Fruit fly (Drosophila melanogaster) whole organism, prepupa: ENCODE data around the gene et.

ENCODE experiments used
- Blimp-1 ChIP-seq: fragments of 200-800 bp; sonication (Bioruptor generic); optimal IDR thresholded peaks from 3 replicates; lab custom pipeline; 2017; ENCODE audit warnings: missing biosample characterization, missing genetic modification characterization, mild to moderate bottlenecking, moderate library complexity, missing genetic modification reagents
- CG11294 ChIP-seq: fragments of 200-800 bp; sonication (Bioruptor generic); IDR thresholded peaks from 2 replicates; pipeline ENCODE4 v1.3.6; 2022; ENCODE audit warnings: missing biosample characterization, missing genetic modification characterization
- CG11762 ChIP-seq: fragments of 200-800 bp; sonication (Bioruptor generic); optimal IDR thresholded peaks from 3 replicates; lab custom pipeline; 2016; ENCODE audit warnings: missing biosample characterization, missing genetic modification characterization; ENCODE audit not compliant: insufficient read depth
- CG15336 ChIP-seq: fragments of 200-800 bp; sonication (Bioruptor generic); IDR thresholded peaks from 2 replicates; pipeline ENCODE4 v1.3.6; 2022; ENCODE audit warnings: missing biosample characterization, missing genetic modification characterization
- CG6163 ChIP-seq: fragments of 200-800 bp; sonication (Bioruptor generic); IDR thresholded peaks from 3 replicates; pipeline ENCODE4 v1.3.6; 2022; ENCODE audit warnings: missing biosample characterization, missing genetic modification characterization
- CG9139 ChIP-seq: fragments of 200-800 bp; sonication (Bioruptor generic); optimal IDR thresholded peaks from 3 replicates; lab custom pipeline; 2017; ENCODE audit warnings: missing biosample characterization, mild to moderate bottlenecking, missing genetic modification characterization
- Eip75B ChIP-seq: fragments of 200-800 bp; sonication (Bioruptor generic); optimal IDR thresholded peaks from 3 replicates; lab custom pipeline; 2016; ENCODE audit warnings: missing biosample characterization, missing genetic modification characterization
- Smox ChIP-seq: fragments of 200-800 bp; sonication (Bioruptor generic); optimal IDR thresholded peaks from 3 replicates; lab custom pipeline; 2016; ENCODE audit warnings: missing biosample characterization, missing genetic modification characterization
- Sox102F ChIP-seq: fragments of 200-800 bp; sonication (Bioruptor generic); optimal IDR thresholded peaks from 2 replicates; lab custom pipeline; 2016; ENCODE audit warnings: missing biosample characterization, mild to moderate bottlenecking, missing genetic modification characterization
- acj6 ChIP-seq: fragments of 200-800 bp; sonication (Bioruptor generic); optimal IDR thresholded peaks from 3 replicates; lab custom pipeline; 2016; ENCODE audit warnings: missing biosample characterization, missing genetic modification characterization
- eg ChIP-seq: fragments of 200-800 bp; sonication (Bioruptor generic); IDR thresholded peaks from 3 replicates; pipeline ENCODE4 v1.3.6; 2022; ENCODE audit warnings: missing biosample characterization, missing genetic modification characterization
- esn ChIP-seq: fragments of 200-800 bp; sonication (Bioruptor generic); optimal IDR thresholded peaks from 2 replicates; lab custom pipeline; 2016; ENCODE audit warnings: missing biosample characterization, mild to moderate bottlenecking, missing genetic modification characterization, moderate library complexity
- pdm3 ChIP-seq: fragments of 200-800 bp; sonication (Bioruptor generic); optimal IDR thresholded peaks from 3 replicates; lab custom pipeline; 2016; ENCODE audit warnings: missing biosample characterization, missing genetic modification characterization

dm6 chrX:19688848-19689247 is 13.2 kb upstream of the et start, which contains the start of gene CG14227:
- no peak for TF ChIP-seq Eip75B (GFP tag; lab: Kevin White, UChicago)
- TF ChIP-seq Smox (GFP tag; lab: Kevin White, UChicago) = no peak
- TF ChIP-seq CG11762 (GFP tag; lab: Kevin White, UChicago) = no peak
- TF ChIP-seq CG6163 (GFP tag; lab: Robert Waterston, UW) = no peak
- TF ChIP-seq CG15336 (GFP tag; lab: Robert Waterston, UW) = no peak
- TF ChIP-seq pdm3 (GFP tag; lab: Kevin White, UChicago) = no peak
- TF ChIP-seq Sox102F (GFP tag; lab: Kevin White, UChicago) = no peak
- no peak for TF ChIP-seq acj6 (GFP tag; lab: Kevin White, UChicago)
- no peak for TF ChIP-seq CG11294 (GFP tag; lab: Robert Waterston, UW)
- no peak for TF ChIP-seq CG9139 (GFP tag; lab: Kevin White, UChicago)
- TF ChIP-seq esn = no peak
- TF ChIP-seq Blimp-1 (GFP tag; lab: Kevin White, UChicago) = no peak
- no peak for TF ChIP-seq eg (GFP tag; lab: Robert Waterston, UW)
